Worm (Caenorhabditis elegans) whole organism, L4 larva: Measurements from ENCODE around the gene F46C5.7.

ENCODE experiments used
- F10B5.3 ChIP-seq: sonication (generic microtip); optimal IDR thresholded peaks from 2 replicates; lab custom pipeline; 2016; ENCODE audit warnings: mild to moderate bottlenecking, missing genetic modification characterization, missing compliant biosample characterization
- R02D3.7 ChIP-seq: fragments of 150-350 bp; sonication (generic microtip); optimal IDR thresholded peaks from 3 replicates; lab custom pipeline; 2014; ENCODE audit warnings: missing biosample characterization, missing genetic modification characterization
- T20F7.1 ChIP-seq: fragments of 200-800 bp; sonication (Bioruptor generic); optimal IDR thresholded peaks from 2 replicates; lab custom pipeline; 2018; ENCODE audit warnings: mild to moderate bottlenecking, missing genetic modification characterization, missing compliant biosample characterization
- T26A8.4 ChIP-seq: fragments of 200-800 bp; sonication (Bioruptor generic); IDR thresholded peaks from 2 replicates; pipeline ENCODE4 v1.3.6; 2022; ENCODE audit warnings: missing genetic modification characterization, missing compliant biosample characterization
- Y48G9A.11 ChIP-seq: fragments of 200-800 bp; sonication (Bioruptor generic); IDR thresholded peaks from 2 replicates; pipeline ENCODE4 v1.3.6; 2022; ENCODE audit warnings: missing genetic modification reagents, missing genetic modification characterization, missing compliant biosample characterization
- aha-1 ChIP-seq: fragments of 150-350 bp; peaks from one replicate; lab custom pipeline; 2014; ENCODE audit warnings: missing biosample characterization, missing genetic modification characterization
- ama-1 ChIP-seq: fragments of 150-350 bp; optimal IDR thresholded peaks from 2 replicates; lab custom pipeline; 2014; ENCODE audit warnings: inconsistent platforms, mixed read lengths
- attf-4 ChIP-seq: sonication (generic microtip); optimal IDR thresholded peaks from 3 replicates; lab custom pipeline; 2017; ENCODE audit warnings: missing biosample characterization, missing genetic modification characterization
- ceh-20 ChIP-seq: fragments of 200-800 bp; sonication (Bioruptor generic); IDR thresholded peaks from 2 replicates; pipeline ENCODE4 v1.3.6; 2022; ENCODE audit warnings: missing genetic modification reagents, missing genetic modification characterization, missing compliant biosample characterization
- ceh-32 ChIP-seq: sonication (generic microtip); optimal IDR thresholded peaks from 2 replicates; lab custom pipeline; 2016; ENCODE audit warnings: mild to moderate bottlenecking, missing genetic modification characterization, missing compliant biosample characterization; ENCODE audit not compliant: poor library complexity
- ceh-44 ChIP-seq: fragments of 200-800 bp; sonication (Bioruptor generic); IDR thresholded peaks from 2 replicates; pipeline ENCODE4 v1.3.6; 2022; ENCODE audit warnings: missing genetic modification reagents, missing genetic modification characterization, missing compliant biosample characterization
- ceh-62 ChIP-seq: sonication (generic microtip); optimal IDR thresholded peaks from 2 replicates; lab custom pipeline; 2017; ENCODE audit warnings: missing biosample characterization, missing genetic modification characterization
- ceh-82 ChIP-seq: sonication (generic microtip); optimal IDR thresholded peaks from 2 replicates; lab custom pipeline; 2017; ENCODE audit warnings: missing biosample characterization, missing genetic modification characterization
- ctbp-1 ChIP-seq: fragments of 200-800 bp; sonication (Bioruptor generic); IDR thresholded peaks from 2 replicates; pipeline ENCODE4 v1.3.6; 2022; ENCODE audit warnings: missing genetic modification reagents, missing genetic modification characterization, missing compliant biosample characterization
- dpl-1 ChIP-seq: fragments of 150-350 bp; optimal IDR thresholded peaks from 2 replicates; lab custom pipeline; 2014; ENCODE audit warnings: missing biosample characterization, missing genetic modification reagents, missing genetic modification characterization
- dve-1 ChIP-seq: sonication (generic microtip); optimal IDR thresholded peaks from 2 replicates; lab custom pipeline; 2017; ENCODE audit warnings: antibody characterized with exemption, mild to moderate bottlenecking, missing genetic modification characterization, missing compliant biosample characterization; ENCODE audit not compliant: insufficient read depth
- egl-43 ChIP-seq: fragments of 200-800 bp; sonication (Bioruptor generic); IDR thresholded peaks from 2 replicates; pipeline ENCODE4 v1.3.6; 2022; ENCODE audit warnings: missing genetic modification reagents, missing genetic modification characterization, missing compliant biosample characterization
- fkh-10 ChIP-seq: fragments of 150-350 bp; optimal IDR thresholded peaks from 2 replicates; lab custom pipeline; 2014; ENCODE audit warnings: missing biosample characterization, missing genetic modification reagents, missing genetic modification characterization
- hif-1 ChIP-seq, 2 experiments: sonication (generic microtip); optimal IDR thresholded peaks; 2 replicates each; lab custom pipeline; 2016 to 2017; ENCODE audit warnings: missing compliant biosample characterization in 2 of 2, missing genetic modification characterization in 2 of 2, missing genetic modification reagents in 2 of 2, missing genotype in 2 of 2, mild to moderate bottlenecking in 1 of 2
- hlh-11 ChIP-seq: fragments of 200-800 bp; sonication (Bioruptor generic); optimal IDR thresholded peaks from 2 replicates; lab custom pipeline; 2018; ENCODE audit warnings: mild to moderate bottlenecking, missing genetic modification characterization, missing compliant biosample characterization
- hlh-30 ChIP-seq: sonication (generic microtip); optimal IDR thresholded peaks from 2 replicates; lab custom pipeline; 2017; ENCODE audit warnings: antibody characterized with exemption, mild to moderate bottlenecking, missing genetic modification characterization, missing compliant biosample characterization; ENCODE audit not compliant: insufficient read depth
- lin-29 ChIP-seq: fragments of 200-800 bp; sonication (Bioruptor generic); IDR thresholded peaks from 2 replicates; pipeline ENCODE4 v1.3.6; 2022; ENCODE audit warnings: missing genetic modification reagents, missing genetic modification characterization, missing compliant biosample characterization
- lin-38 ChIP-seq: fragments of 200-800 bp; sonication (Bioruptor generic); IDR thresholded peaks from 2 replicates; pipeline ENCODE4 v1.3.6; 2022; ENCODE audit warnings: missing genetic modification reagents, missing genetic modification characterization, missing compliant biosample characterization
- lin-39 ChIP-seq: fragments of 150-350 bp; optimal IDR thresholded peaks from 2 replicates; lab custom pipeline; 2014; ENCODE audit warnings: missing biosample characterization, missing genetic modification reagents, missing genetic modification characterization
- lir-3 ChIP-seq: sonication (generic microtip); optimal IDR thresholded peaks from 2 replicates; lab custom pipeline; 2016; ENCODE audit warnings: mild to moderate bottlenecking, missing genetic modification characterization, missing compliant biosample characterization
- lsy-2 ChIP-seq, 2 experiments: fragments of 150-350 bp in 1 of 2; sonication (generic microtip) in 1 of 2; optimal IDR thresholded peaks; 2 replicates each; lab custom pipeline; 2014 to 2017; ENCODE audit warnings: missing biosample characterization in 2 of 2, missing genetic modification characterization in 2 of 2
- madf-9 ChIP-seq: fragments of 200-800 bp; sonication (Bioruptor generic); conservative IDR thresholded peaks from 2 replicates; pipeline ENCODE4 v1.3.6; 2022; ENCODE audit warnings: missing genetic modification reagents, missing genetic modification characterization, missing compliant biosample characterization
- mdl-1 ChIP-seq, 2 experiments: fragments of 150-350 bp in 1 of 2; sonication (generic microtip) in 1 of 2; optimal IDR thresholded peaks; 2 replicates each; lab custom pipeline; 2014 to 2017; ENCODE audit warnings: missing biosample characterization in 2 of 2, missing genetic modification characterization in 2 of 2
- mxl-3 ChIP-seq: fragments of 200-800 bp; sonication (Bioruptor generic); optimal IDR thresholded peaks from 2 replicates; lab custom pipeline; 2018; ENCODE audit warnings: mild to moderate bottlenecking, missing genetic modification characterization, missing compliant biosample characterization
- nhr-10 ChIP-seq: fragments of 150-350 bp; optimal IDR thresholded peaks from 2 replicates; lab custom pipeline; 2014; ENCODE audit warnings: missing biosample characterization, missing genetic modification characterization
- nhr-28 ChIP-seq: fragments of 150-350 bp; optimal IDR thresholded peaks from 2 replicates; lab custom pipeline; 2014; ENCODE audit warnings: missing biosample characterization, missing genetic modification characterization
- nhr-41 ChIP-seq: fragments of 200-800 bp; sonication (Bioruptor generic); IDR thresholded peaks from 2 replicates; pipeline ENCODE4 v1.3.6; 2022; ENCODE audit warnings: missing genetic modification reagents, missing genetic modification characterization, missing compliant biosample characterization
- pha-4 ChIP-seq, 2 experiments: fragments of 150-350 bp in 1 of 2; fragments of 200-800 bp in 1 of 2; sonication (Bioruptor generic) in 1 of 2; IDR thresholded peaks in 1 of 2; optimal IDR thresholded peaks in 1 of 2; 2 replicates each; pipeline versions ENCODE4 v1.3.6 to Lab custom; 2014 to 2022; ENCODE audit warnings: missing genetic modification characterization in 2 of 2, missing genetic modification reagents in 2 of 2, missing biosample characterization in 1 of 2, missing compliant biosample characterization in 1 of 2
- pqm-1 ChIP-seq: sonication (generic microtip); optimal IDR thresholded peaks from 2 replicates; lab custom pipeline; 2017; ENCODE audit warnings: missing biosample characterization, missing genetic modification characterization
- snpc-4 ChIP-seq: fragments of 150-350 bp; optimal IDR thresholded peaks from 2 replicates; lab custom pipeline; 2014; ENCODE audit warnings: missing biosample characterization, missing genetic modification characterization
- unc-130 ChIP-seq: sonication (generic microtip); optimal IDR thresholded peaks from 2 replicates; lab custom pipeline; 2016; ENCODE audit warnings: missing genetic modification reagents, missing genetic modification characterization, missing compliant biosample characterization
- unc-62 ChIP-seq, 3 experiments: fragments of 150-350 bp in 1 of 3; sonication (generic microtip); optimal IDR thresholded peaks in 2 of 3; peaks in 1 of 3; 1 replicate in 1 of 3; 2 replicates in 2 of 3; lab custom pipeline; 2014 to 2017; ENCODE audit warnings: missing biosample characterization in 3 of 3, missing genetic modification characterization in 3 of 3, missing genetic modification reagents in 3 of 3, missing genotype in 1 of 3
- vab-7 ChIP-seq: fragments of 200-800 bp; sonication (Bioruptor generic); IDR thresholded peaks from 2 replicates; pipeline ENCODE4 v1.3.6; 2022; ENCODE audit warnings: missing genetic modification reagents, missing genetic modification characterization, missing compliant biosample characterization
- zfp-3 ChIP-seq: fragments of 200-800 bp; sonication (Bioruptor generic); conservative IDR thresholded peaks from 2 replicates; pipeline ENCODE4 v1.3.6; 2022; ENCODE audit warnings: missing genetic modification reagents, missing genetic modification characterization, missing compliant biosample characterization
- zip-2 ChIP-seq: fragments of 150-350 bp; optimal IDR thresholded peaks from 2 replicates; lab custom pipeline; 2014; ENCODE audit warnings: missing biosample characterization, missing genetic modification characterization
- ztf-11 ChIP-seq: fragments of 150-350 bp; optimal IDR thresholded peaks from 2 replicates; lab custom pipeline; 2014; ENCODE audit warnings: missing biosample characterization, missing genetic modification characterization
- ztf-7 ChIP-seq: fragments of 150-350 bp; optimal IDR thresholded peaks from 2 replicates; lab custom pipeline; 2014; ENCODE audit warnings: missing biosample characterization, missing genetic modification characterization

F46C5.7 gene

ce11 chrII:8822711-8823110, 16.4 kb upstream of the F46C5.7 start (continued):
- TF ChIP-seq F10B5.3: no peak
- no peak for TF ChIP-seq aha-1 (tag; lab: Kevin White, UChicago)
- no peak for TF ChIP-seq lir-3
- no peak for TF ChIP-seq ztf-11 (tag; lab: Kevin White, UChicago)
- TF ChIP-seq hif-1 (tag; optimal IDR thresholded peaks at IDR 0.05; lab: Kevin White, UChicago): no peak
- no peak for TF ChIP-seq ama-1 (lab: Kevin White, UChicago)
- no peak for TF ChIP-seq ceh-82 (tag; lab: Kevin White, UChicago)
- no peak for TF ChIP-seq ceh-20 (GFP tag; lab: Robert Waterston, UW)
- peak; percentile 2 for TF ChIP-seq nhr-10
- TF ChIP-seq nhr-41 (GFP tag; lab: Robert Waterston, UW): no peak
- TF ChIP-seq lin-39: no peak
- TF ChIP-seq T20F7.1 (GFP tag; lab: Kevin White, UChicago): no peak
- TF ChIP-seq pqm-1: no peak
- no peak for TF ChIP-seq egl-43 (GFP tag; lab: Robert Waterston, UW)
- no peak for TF ChIP-seq ceh-32 (tag; lab: Kevin White, UChicago)
- peak; percentile 56 for TF ChIP-seq hlh-11 (tag; lab: Kevin White, UChicago)
- peak; percentile 57 for TF ChIP-seq hlh-30 (tag; lab: Kevin White, UChicago)
- no peak for TF ChIP-seq dpl-1 (GFP tag; lab: Kevin White, UChicago)
- no peak for TF ChIP-seq ctbp-1 (GFP tag; lab: Robert Waterston, UW)
- no peak for TF ChIP-seq lin-38
- peak; percentile 76 for TF ChIP-seq nhr-28 (tag; lab: Kevin White, UChicago)
- no peak for TF ChIP-seq vab-7
- TF ChIP-seq dve-1 (tag; lab: Kevin White, UChicago): peak; percentile 20
- TF ChIP-seq zfp-3: no peak
- TF ChIP-seq zip-2: no peak
- peak in 1 of 2 experiments; percentile 64 for TF ChIP-seq mdl-1 (tag; optimal IDR thresholded peaks at IDR 0.05; lab: Kevin White, UChicago)
- TF ChIP-seq ztf-7 (tag; lab: Kevin White, UChicago): no peak
- TF ChIP-seq Y48G9A.11 (GFP tag; lab: Robert Waterston, UW): no peak
- TF ChIP-seq madf-9 (GFP tag; lab: Robert Waterston, UW): no peak
- no peak for TF ChIP-seq pha-4 (GFP tag; IDR thresholded peaks at IDR 0.05; lab: Robert Waterston, UW)
- no peak for TF ChIP-seq pha-4 (tag; optimal IDR thresholded peaks at IDR 0.05; lab: Kevin White, UChicago)
- TF ChIP-seq fkh-10 (GFP tag; lab: Kevin White, UChicago): no peak
- no peak for TF ChIP-seq lin-29
- no peak for TF ChIP-seq ceh-44 (GFP tag; lab: Robert Waterston, UW)
- peak; percentile 98 for TF ChIP-seq mxl-3
- TF ChIP-seq unc-62 (GFP tag; optimal IDR thresholded peaks at IDR 0.05 in 1 of 2; lab: Kevin White, UChicago): peak in 1 of 2 experiments; percentile 97
- TF ChIP-seq unc-62 (tag; optimal IDR thresholded peaks at IDR 0.05; lab: Kevin White, UChicago): no peak
- TF ChIP-seq T26A8.4 (GFP tag; lab: Robert Waterston, UW): no peak
- peak in 1 of 2 experiments; percentile 0 for TF ChIP-seq lsy-2 (tag; optimal IDR thresholded peaks at IDR 0.05; lab: Kevin White, UChicago)
- no peak for TF ChIP-seq R02D3.7 (tag; lab: Kevin White, UChicago)
- TF ChIP-seq ceh-62 (tag; lab: Kevin White, UChicago): no peak
- no peak for TF ChIP-seq unc-130 (GFP tag; lab: Kevin White, UChicago)

DNA sequence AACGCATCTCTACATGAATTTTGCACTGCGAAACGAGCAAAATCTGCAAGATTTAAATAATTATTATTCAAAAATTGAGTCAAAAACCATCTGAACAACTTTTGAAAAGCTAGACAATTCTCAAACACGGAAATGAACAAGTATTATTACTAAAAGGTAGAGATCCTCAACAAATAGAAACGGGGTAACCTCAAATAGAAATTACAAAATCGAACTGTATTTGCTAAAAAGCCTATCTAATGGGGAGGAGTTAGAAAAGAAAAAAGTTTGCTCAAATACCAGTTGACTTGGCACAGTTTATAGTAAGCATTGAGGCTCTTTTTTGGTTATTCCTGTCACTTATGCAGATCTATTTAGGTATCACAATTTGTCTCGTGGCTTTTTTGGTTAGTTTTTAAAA, 13.4 kb upstream of the F46C5.7 start, which contains the start of gene nas-25:
Gene nas-25, plus strand, starts transcription at position 301 of the 400 bp plus-strand sequence.
- TF ChIP-seq attf-4 (tag; lab: Kevin White, UChicago) (no peak), snpc-4 (tag; lab: Kevin White, UChicago) (no peak)
